Worm (Caenorhabditis elegans) whole organism, L1 larva: ENCODE data around the gene sre-1.
A peak's percentile ranks its signal among the peaks of the same experiment; 100 is the strongest.

Experiments used
- dpl-1 ChIP-seq, 3 experiments: fragments of 150-350 bp in 2 of 3; sonication (generic microtip) in 1 of 3; optimal IDR thresholded peaks; 2 replicates each; lab custom pipeline; 2014 to 2017; ENCODE audit warnings: missing biosample characterization in 3 of 3, missing genetic modification characterization in 3 of 3, missing genetic modification reagents in 3 of 3
- nhr-11 ChIP-seq: fragments of 150-350 bp; optimal IDR thresholded peaks from 2 replicates; lab custom pipeline; 2014; ENCODE audit warnings: missing biosample characterization, missing genetic modification characterization

- TF ChIP-seq nhr-11 (no peak), dpl-1 (GFP tag; optimal IDR thresholded peaks at IDR 0.05; lab: Kevin White, UChicago) (peak; percentile 21 to 36 (median 25))
Observed at ce11 chrII:7756810-7757209, 47.3 kb downstream of the sre-1 start.
